Worm (Caenorhabditis elegans) whole organism, mixed stage, embryonic: Measurements from ENCODE around the gene mcd-1.

Experiments used
- M03D4.4 ChIP-seq: sonication (generic microtip); optimal IDR thresholded peaks from 2 replicates; lab custom pipeline; 2017; ENCODE audit warnings: mild to moderate bottlenecking, missing genetic modification characterization, missing compliant biosample characterization
- bed-3 ChIP-seq: fragments of 200-800 bp; sonication (Bioruptor generic); optimal IDR thresholded peaks from 3 replicates; lab custom pipeline; 2018; ENCODE audit warnings: mild to moderate bottlenecking, missing genetic modification characterization, moderate library complexity, missing compliant biosample characterization
- blmp-1 ChIP-seq: fragments of 150-350 bp; optimal IDR thresholded peaks from 2 replicates; lab custom pipeline; 2014; ENCODE audit warnings: missing biosample characterization, missing genetic modification characterization
- ceh-39 ChIP-seq: fragments of 150-350 bp; optimal IDR thresholded peaks from 2 replicates; lab custom pipeline; 2014; ENCODE audit warnings: missing biosample characterization, missing genetic modification characterization
- ceh-43 ChIP-seq: fragments of 200-800 bp; sonication (Bioruptor generic); optimal IDR thresholded peaks from 2 replicates; lab custom pipeline; 2018; ENCODE audit warnings: mild to moderate bottlenecking, missing genetic modification characterization, moderate library complexity, missing compliant biosample characterization
- ceh-83 ChIP-seq: fragments of 200-800 bp; sonication (Bioruptor generic); optimal IDR thresholded peaks from 2 replicates; lab custom pipeline; 2018; ENCODE audit warnings: mild to moderate bottlenecking, missing genetic modification characterization, missing compliant biosample characterization
- cnd-1 ChIP-seq: fragments of 200-800 bp; sonication (Bioruptor generic); optimal IDR thresholded peaks from 2 replicates; lab custom pipeline; 2018; ENCODE audit warnings: mild to moderate bottlenecking, missing genetic modification characterization, missing compliant biosample characterization
- drap-1 ChIP-seq: fragments of 200-800 bp; sonication (Bioruptor generic); optimal IDR thresholded peaks from 3 replicates; lab custom pipeline; 2018; ENCODE audit warnings: mild to moderate bottlenecking, missing genetic modification characterization, missing compliant biosample characterization
- elt-1 ChIP-seq: sonication (generic microtip); optimal IDR thresholded peaks from 2 replicates; lab custom pipeline; 2017; ENCODE audit warnings: missing genetic modification characterization, mild to moderate bottlenecking, missing compliant biosample characterization, antibody characterized with exemption, moderate library complexity, borderline replicate concordance; ENCODE audit not compliant: insufficient read depth
- elt-3 ChIP-seq: fragments of 150-350 bp; optimal IDR thresholded peaks from 2 replicates; lab custom pipeline; 2014; ENCODE audit warnings: missing biosample characterization, missing genetic modification characterization
- flh-1 ChIP-seq: fragments of 200-800 bp; sonication (Bioruptor generic); optimal IDR thresholded peaks from 2 replicates; lab custom pipeline; 2018; ENCODE audit warnings: mild to moderate bottlenecking, missing genetic modification characterization, moderate library complexity, missing compliant biosample characterization
- ham-2 ChIP-seq: fragments of 200-800 bp; sonication (Bioruptor generic); optimal IDR thresholded peaks from 2 replicates; lab custom pipeline; 2018; ENCODE audit warnings: mild to moderate bottlenecking, missing genetic modification characterization, missing compliant biosample characterization
- hlh-1 ChIP-seq: fragments of 150-350 bp; optimal IDR thresholded peaks from 2 replicates; lab custom pipeline; 2014; ENCODE audit warnings: missing biosample characterization, missing genetic modification reagents, missing genetic modification characterization
- lin-13 ChIP-seq: fragments of 150-350 bp; optimal IDR thresholded peaks from 2 replicates; lab custom pipeline; 2014; ENCODE audit warnings: missing biosample characterization, missing genetic modification characterization
- lin-32 ChIP-seq: fragments of 200-800 bp; sonication (Bioruptor generic); optimal IDR thresholded peaks from 2 replicates; lab custom pipeline; 2018; ENCODE audit warnings: mild to moderate bottlenecking, missing genetic modification characterization, missing compliant biosample characterization
- lsy-2 ChIP-seq: fragments of 150-350 bp; optimal IDR thresholded peaks from 2 replicates; lab custom pipeline; 2014; ENCODE audit warnings: missing biosample characterization, missing genetic modification characterization
- mls-2 ChIP-seq: sonication (generic microtip); optimal IDR thresholded peaks from 2 replicates; lab custom pipeline; 2016; ENCODE audit warnings: mild to moderate bottlenecking, missing genetic modification characterization, moderate library complexity, missing compliant biosample characterization
- nhr-12 ChIP-seq: fragments of 150-350 bp; optimal IDR thresholded peaks from 2 replicates; lab custom pipeline; 2014; ENCODE audit warnings: missing biosample characterization, missing genetic modification characterization
- nhr-2 ChIP-seq: fragments of 150-350 bp; optimal IDR thresholded peaks from 2 replicates; lab custom pipeline; 2014; ENCODE audit warnings: missing biosample characterization, missing genetic modification characterization
- nhr-237 ChIP-seq: fragments of 150-350 bp; optimal IDR thresholded peaks from 2 replicates; lab custom pipeline; 2014; ENCODE audit warnings: missing biosample characterization, missing genetic modification characterization
- nhr-28 ChIP-seq: fragments of 150-350 bp; optimal IDR thresholded peaks from 2 replicates; lab custom pipeline; 2014; ENCODE audit warnings: missing biosample characterization, missing genetic modification characterization
- nhr-76 ChIP-seq: sonication (generic microtip); optimal IDR thresholded peaks from 2 replicates; lab custom pipeline; 2017; ENCODE audit warnings: missing biosample characterization, missing genetic modification characterization
- pha-4 ChIP-seq: fragments of 150-350 bp; optimal IDR thresholded peaks from 2 replicates; lab custom pipeline; 2018; ENCODE audit warnings: missing biosample characterization, missing genetic modification reagents, missing genetic modification characterization
- sem-2 ChIP-seq: fragments of 200-800 bp; sonication (Bioruptor generic); optimal IDR thresholded peaks from 2 replicates; lab custom pipeline; 2018; ENCODE audit warnings: mild to moderate bottlenecking, missing genetic modification characterization, missing compliant biosample characterization
- snpc-4 ChIP-seq: fragments of 150-350 bp; optimal IDR thresholded peaks from 2 replicates; lab custom pipeline; 2014; ENCODE audit warnings: missing biosample characterization, missing genetic modification characterization
- tbx-8 ChIP-seq: fragments of 200-800 bp; sonication (Bioruptor generic); optimal IDR thresholded peaks from 2 replicates; lab custom pipeline; 2018; ENCODE audit warnings: mild to moderate bottlenecking, missing genetic modification characterization, moderate library complexity, missing compliant biosample characterization
- unc-120 ChIP-seq: sonication (generic microtip); optimal IDR thresholded peaks from 2 replicates; lab custom pipeline; 2017; ENCODE audit warnings: missing genetic modification characterization, missing compliant biosample characterization; ENCODE audit not compliant: poor library complexity, severe bottlenecking
- unc-39 ChIP-seq: fragments of 150-350 bp; optimal IDR thresholded peaks from 2 replicates; lab custom pipeline; 2014; ENCODE audit warnings: missing biosample characterization, missing genetic modification characterization
- unc-62 ChIP-seq: fragments of 150-350 bp; optimal IDR thresholded peaks from 2 replicates; lab custom pipeline; 2014; ENCODE audit warnings: missing biosample characterization, missing genetic modification reagents, missing genetic modification characterization
- zip-8 ChIP-seq: fragments of 150-350 bp; optimal IDR thresholded peaks from 2 replicates; lab custom pipeline; 2014; ENCODE audit warnings: missing biosample characterization, missing genetic modification characterization

Gene mcd-1

ce11 chrII:13847366-13847765 lies 41.0 kb upstream of the mcd-1 start:
- no peak for TF ChIP-seq pha-4
- no peak for TF ChIP-seq ceh-83 (GFP tag; lab: Kevin White, UChicago)
- TF ChIP-seq cnd-1 (tag; lab: Kevin White, UChicago), result peak; percentile 37
- peak; percentile 20 for TF ChIP-seq hlh-1 (tag; lab: Kevin White, UChicago)
- TF ChIP-seq mls-2 (tag; lab: Kevin White, UChicago), result no peak
- no peak for TF ChIP-seq nhr-12 (tag; lab: Kevin White, UChicago)
- no peak for TF ChIP-seq snpc-4
- TF ChIP-seq zip-8, result no peak
- peak; percentile 7 for TF ChIP-seq nhr-2 (tag; lab: Kevin White, UChicago)
- peak; percentile 15 for TF ChIP-seq unc-120 (tag; lab: Kevin White, UChicago)
- TF ChIP-seq elt-3 (tag; lab: Kevin White, UChicago), result no peak
- TF ChIP-seq lin-13, result no peak

ce11 chrII:13852004-13852403 lies 36.3 kb upstream of the mcd-1 start, which contains the start of gene F08G2.8:
Gene F08G2.8 (plus strand): TSS chrII:13852304.
- TF ChIP-seq ceh-43 (GFP tag; lab: Kevin White, UChicago) (no peak), tbx-8 (no peak), snpc-4 (no peak), lin-32 (GFP tag; lab: Kevin White, UChicago) (no peak), nhr-237 (tag; lab: Kevin White, UChicago) (no peak), drap-1 (no peak), nhr-2 (tag; lab: Kevin White, UChicago) (no peak), blmp-1 (tag; lab: Kevin White, UChicago) (no peak), ceh-83 (GFP tag; lab: Kevin White, UChicago) (no peak), sem-2 (GFP tag; lab: Kevin White, UChicago) (no peak), mls-2 (tag; lab: Kevin White, UChicago) (no peak), lin-13 (no peak), unc-62 (GFP tag; lab: Kevin White, UChicago) (no peak), nhr-76 (tag; lab: Kevin White, UChicago) (no peak), elt-3 (tag; lab: Kevin White, UChicago) (no peak), ham-2 (GFP tag; lab: Kevin White, UChicago) (no peak), flh-1 (GFP tag; lab: Kevin White, UChicago) (no peak)

- TF ChIP-seq cnd-1 (tag; lab: Kevin White, UChicago) (peak; percentile 23), nhr-2 (tag; lab: Kevin White, UChicago) (peak; percentile 28)
Measured at ce11 chrII:13852532-13853199, 35.7 kb upstream of the mcd-1 start.

ce11 chrII:13855352-13855751 lies 33.0 kb upstream of the mcd-1 start:
- no peak for TF ChIP-seq zip-8

- TF ChIP-seq unc-39 (tag; lab: Kevin White, UChicago) (no peak), ham-2 (GFP tag; lab: Kevin White, UChicago) (no peak), lin-32 (GFP tag; lab: Kevin White, UChicago) (no peak), elt-1 (tag; lab: Kevin White, UChicago) (no peak), M03D4.4 (tag; lab: Kevin White, UChicago) (no peak), nhr-28 (tag; lab: Kevin White, UChicago) (no peak), ceh-39 (tag; lab: Kevin White, UChicago) (no peak), drap-1 (no peak), pha-4 (no peak), blmp-1 (tag; lab: Kevin White, UChicago) (no peak), lsy-2 (no peak), mls-2 (tag; lab: Kevin White, UChicago) (no peak), bed-3 (GFP tag; lab: Kevin White, UChicago) (no peak)
Measured at ce11 chrII:13858352-13858751, 30.0 kb upstream of the mcd-1 start.
